Fruit fly (Drosophila melanogaster): ENCODE results near the gene CG10591.

CG10591 gene

DNA sequence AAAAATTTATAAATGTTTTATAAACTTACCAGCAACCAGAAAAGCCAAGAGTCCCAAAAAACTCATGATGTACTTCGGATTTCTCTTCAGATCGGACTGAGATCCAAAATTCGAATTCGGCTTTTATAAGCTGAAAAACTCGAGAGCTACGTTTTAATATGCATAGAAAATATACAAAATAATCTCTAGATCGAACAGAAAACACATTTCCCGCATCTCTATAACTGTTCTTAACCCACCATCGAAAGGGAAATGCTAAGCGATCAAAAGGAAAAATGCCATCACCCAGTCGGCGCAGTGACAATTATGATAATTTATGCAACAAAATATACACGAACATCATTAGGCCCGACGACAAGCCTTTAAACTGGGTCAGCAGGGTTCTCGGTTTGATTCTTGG, at the start of gene CG10591:
Gene CG10591 (minus strand): TSS at position 101 of the 400 bp plus-strand sequence.
- TF ChIP-seq al (GFP tag; IDR thresholded peaks at IDR 0.05) (no peak), Blimp-1 (GFP tag; optimal IDR thresholded peaks at IDR 0.05) (peak; percentile 81), Med (GFP tag) (no peak)

DNA sequence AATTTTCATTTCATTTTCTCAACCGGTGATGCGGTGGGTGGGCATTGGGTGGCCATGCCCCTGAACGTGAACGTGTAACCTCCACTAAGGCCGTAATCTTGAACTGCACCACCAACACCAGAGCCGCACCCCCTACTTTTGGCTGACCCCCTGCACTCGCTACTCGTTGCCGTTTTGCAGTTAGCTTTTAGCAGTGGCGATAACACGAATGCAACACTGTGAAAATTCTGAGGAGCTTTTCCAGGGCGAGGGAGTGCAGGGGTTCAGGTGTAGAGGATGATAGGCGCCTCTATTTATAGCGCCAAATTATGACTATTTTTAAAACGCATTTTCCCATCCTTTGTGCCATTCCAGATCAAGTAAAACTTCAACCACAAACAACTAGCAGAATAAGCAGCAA, 44.2 kb upstream of the CG10591 start:
- TF ChIP-seq CG6791 (GFP tag; IDR thresholded peaks at IDR 0.05; ENCODE audit: partially characterized antibody) (no peak), CG12744 (GFP tag; optimal IDR thresholded peaks at IDR 0.05) (no peak), CG7372 (GFP tag; IDR thresholded peaks at IDR 0.05) (no peak), unpg (GFP tag; optimal IDR thresholded peaks at IDR 0.05) (no peak), CG8924 (tag; optimal IDR thresholded peaks at IDR 0.05) (no peak), Aef1 (GFP tag; IDR thresholded peaks at IDR 0.05) (no peak)

DNA sequence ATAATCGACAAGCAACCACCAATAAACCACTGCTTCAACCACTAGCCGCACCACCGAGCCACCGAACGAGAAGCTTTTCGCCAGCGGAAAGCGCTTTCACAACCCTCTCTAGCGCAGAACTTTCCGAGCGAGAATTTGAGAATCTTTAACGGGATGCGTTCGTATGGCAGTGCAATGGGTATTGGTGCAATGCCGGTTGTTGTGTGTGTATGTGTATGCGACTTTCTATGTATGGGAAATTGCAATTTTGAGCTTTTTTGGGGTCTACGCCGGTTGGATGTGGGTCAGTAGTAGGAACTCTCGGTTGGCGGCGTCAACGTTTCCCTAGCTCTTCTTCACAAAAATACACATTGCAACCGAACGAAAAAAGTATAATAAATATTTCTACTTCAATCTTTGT, 43.3 kb upstream of the CG10591 start:
- no peak for TF ChIP-seq CG7271 (tag; optimal IDR thresholded peaks at IDR 0.05)
- TF ChIP-seq trem (tag; optimal IDR thresholded peaks at IDR 0.05): no peak
- no peak for TF ChIP-seq CG14441 (GFP tag; IDR thresholded peaks at IDR 0.05)
- no peak for TF ChIP-seq her (GFP tag; optimal IDR thresholded peaks at IDR 0.05)
- no peak for TF ChIP-seq CG12104 (GFP tag; optimal IDR thresholded peaks at IDR 0.05)
- TF ChIP-seq CG3847 (GFP tag; IDR thresholded peaks at IDR 0.05): no peak
- no peak for TF ChIP-seq BtbVII (GFP tag; optimal IDR thresholded peaks at IDR 0.05)
- no peak for TF ChIP-seq dan (GFP tag; IDR thresholded peaks at IDR 0.05)

DNA sequence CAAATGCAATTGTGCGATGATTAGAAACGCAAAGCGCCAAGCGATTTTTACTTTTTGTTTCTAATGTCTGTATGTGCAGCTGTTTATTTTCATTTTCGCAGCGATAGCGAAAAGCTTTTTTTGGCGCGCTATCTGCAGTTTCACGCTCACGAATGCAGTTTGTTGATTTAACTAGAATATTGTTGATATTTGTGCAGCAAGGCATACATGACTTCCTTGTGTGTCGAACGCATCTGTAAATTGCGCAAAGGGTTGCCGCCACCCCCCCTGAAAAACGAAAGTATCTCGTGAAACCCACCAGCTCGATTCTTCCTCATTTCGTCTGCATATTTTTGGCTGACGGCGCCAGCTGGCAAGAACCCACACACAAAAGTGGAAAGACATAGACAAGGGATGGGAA, 42.1 kb upstream of the CG10591 start:
- TF ChIP-seq CG2199 (GFP tag; IDR thresholded peaks at IDR 0.05): no peak
- TF ChIP-seq ato (GFP tag; IDR thresholded peaks at IDR 0.05; ENCODE audit: partially characterized antibody): no peak
- no peak for TF ChIP-seq CG30403 (GFP tag; optimal IDR thresholded peaks at IDR 0.05)
- TF ChIP-seq CG6272 (GFP tag; IDR thresholded peaks at IDR 0.05): no peak
- TF ChIP-seq fd96Cb (tag; optimal IDR thresholded peaks at IDR 0.05): no peak
- TF ChIP-seq Eip74EF (GFP tag; optimal IDR thresholded peaks at IDR 0.05): no peak
- no peak for TF ChIP-seq CG17568 (GFP tag; optimal IDR thresholded peaks at IDR 0.05)
- TF ChIP-seq ssp (GFP tag; IDR thresholded peaks at IDR 0.05): no peak
- no peak for TF ChIP-seq CG11560 (tag; IDR thresholded peaks at IDR 0.05)
- TF ChIP-seq CG4854 (GFP tag; optimal IDR thresholded peaks at IDR 0.05): no peak
- TF ChIP-seq stc (GFP tag; IDR thresholded peaks at IDR 0.05): no peak
- TF ChIP-seq cwo (GFP tag; optimal IDR thresholded peaks at IDR 0.05): no peak
- TF ChIP-seq fd64A (GFP tag; optimal IDR thresholded peaks at IDR 0.05): no peak
- TF ChIP-seq CG12299 (tag; optimal IDR thresholded peaks at IDR 0.05): no peak

DNA sequence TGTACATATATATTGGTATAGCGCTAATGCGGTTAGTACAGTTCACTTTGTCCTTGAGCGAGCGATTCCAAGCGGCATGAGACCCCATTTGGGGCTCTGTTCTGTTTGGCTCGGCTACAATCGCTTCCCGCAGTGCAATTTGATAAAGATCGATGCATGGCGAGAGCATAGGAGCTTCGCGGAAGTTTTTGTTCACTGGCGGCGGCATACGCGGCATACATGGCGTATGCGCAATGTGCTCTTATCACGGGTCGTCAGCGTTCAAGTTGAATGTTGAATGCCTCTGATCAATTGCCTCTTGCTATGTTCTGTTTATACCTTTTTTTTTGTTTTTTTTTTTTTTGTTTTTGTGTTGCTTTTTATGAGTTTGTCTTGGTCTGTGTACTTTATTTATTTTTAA, 41.6 kb upstream of the CG10591 start:
- TF ChIP-seq CG7372 (GFP tag; IDR thresholded peaks at IDR 0.05) (peak; percentile 50; the same call in 1 of the 2 replicates), Ets65A (GFP tag) (peak; percentile 73), CG13624 (GFP tag; optimal IDR thresholded peaks at IDR 0.05) (no peak)

DNA sequence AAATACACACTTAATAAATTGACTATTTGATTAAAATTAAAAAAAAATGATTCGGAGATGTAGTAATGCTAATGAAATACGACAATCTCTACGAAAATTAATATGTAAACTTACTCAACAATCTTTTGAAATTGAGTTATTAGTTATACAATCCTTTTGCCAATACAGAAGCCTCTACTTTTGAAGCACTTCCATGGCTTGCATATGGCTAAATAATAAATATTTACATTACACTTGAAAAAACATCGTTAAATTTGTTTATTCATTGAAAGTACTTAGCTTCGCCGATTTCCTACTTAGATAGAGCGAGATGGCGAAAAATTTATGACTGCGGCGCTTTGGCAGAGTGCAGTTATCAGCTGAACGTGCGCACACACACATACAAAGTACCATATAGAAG, 41.2 kb upstream of the CG10591 start:
- TF ChIP-seq Max (GFP tag; optimal IDR thresholded peaks at IDR 0.05) (no peak), Bteb2 (GFP tag; optimal IDR thresholded peaks at IDR 0.05) (no peak), H2.0 (GFP tag; IDR thresholded peaks at IDR 0.05) (no peak)
